Fruit fly (Drosophila melanogaster): ENCODE data around the gene CIAPIN1.

The CIAPIN1 gene

DNA sequence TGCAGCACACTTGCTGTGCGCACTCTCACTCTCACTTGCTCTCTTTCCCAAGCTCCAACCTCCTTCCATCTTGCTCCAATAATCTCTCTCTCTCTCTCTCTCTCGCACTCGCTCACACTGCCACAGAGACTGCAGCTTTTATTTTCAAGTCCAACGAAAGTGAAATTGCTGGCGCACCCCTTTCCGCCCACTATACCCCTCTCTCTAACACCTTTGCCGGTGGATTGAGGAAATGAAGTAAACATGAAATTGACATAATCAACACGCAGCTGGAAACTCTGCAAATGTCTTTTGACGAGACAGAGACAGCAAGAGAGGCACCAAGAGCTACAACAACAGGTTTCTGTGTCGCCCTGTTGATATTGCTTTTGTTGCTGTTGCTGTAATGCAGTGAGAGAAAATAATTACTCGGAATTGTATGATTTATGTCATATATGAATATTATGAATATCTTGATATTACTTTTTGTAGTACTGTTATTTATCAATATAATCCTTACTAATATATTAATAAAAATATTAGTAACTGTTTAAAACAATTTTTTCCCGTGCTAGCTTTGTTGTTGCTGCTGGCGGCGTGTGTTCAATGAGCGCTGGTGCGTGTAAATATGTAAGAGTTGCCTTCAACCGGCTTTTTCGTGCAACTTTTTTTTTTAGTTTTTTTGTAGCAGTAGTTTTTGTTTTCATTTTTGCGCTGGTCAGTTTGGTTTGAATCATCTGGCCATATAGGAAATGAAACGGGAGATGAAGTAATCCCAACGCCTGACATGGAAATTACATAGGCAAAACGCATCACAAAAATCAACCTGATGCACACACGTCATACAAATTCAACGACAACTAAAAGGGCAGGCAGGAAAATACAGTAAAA, 42.8 kb downstream of the CIAPIN1 start:
- TF ChIP-seq CTCF (optimal IDR thresholded peaks at IDR 0.05) (no peak), CG8478 (optimal IDR thresholded peaks at IDR 0.05) (no peak)

DNA sequence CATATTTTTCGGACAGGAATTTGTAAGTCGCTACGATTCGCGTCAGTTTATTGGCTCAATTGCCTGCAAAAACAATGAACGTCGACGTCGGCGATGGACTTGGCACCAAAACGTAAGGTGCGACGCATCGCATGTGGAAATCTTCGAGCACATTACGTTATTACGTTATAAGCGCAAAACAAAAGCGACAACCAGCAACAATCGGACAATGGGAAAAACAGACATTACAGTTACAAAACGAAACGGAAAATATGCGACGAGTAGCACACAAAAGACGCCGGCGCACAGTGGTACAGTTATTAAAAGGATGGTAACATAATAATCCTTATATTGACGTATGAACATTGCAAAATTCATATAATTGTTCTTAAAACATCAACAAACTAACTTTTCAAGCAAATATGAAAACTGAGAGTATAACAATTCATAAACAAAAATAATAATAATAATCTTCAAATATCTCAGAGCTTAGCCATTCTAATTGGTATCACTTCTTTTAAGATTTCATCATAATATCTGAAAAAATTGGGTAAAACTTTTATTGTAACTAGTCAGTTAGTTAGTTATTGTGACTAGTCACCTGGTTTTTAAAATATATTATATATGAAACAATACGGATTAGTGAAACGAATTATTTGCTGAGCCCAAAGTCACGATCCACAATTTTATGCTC, 43.7 kb downstream of the CIAPIN1 start:
- TF ChIP-seq CG8478 (optimal IDR thresholded peaks at IDR 0.05) (no peak), CTCF (optimal IDR thresholded peaks at IDR 0.05) (no peak)

DNA sequence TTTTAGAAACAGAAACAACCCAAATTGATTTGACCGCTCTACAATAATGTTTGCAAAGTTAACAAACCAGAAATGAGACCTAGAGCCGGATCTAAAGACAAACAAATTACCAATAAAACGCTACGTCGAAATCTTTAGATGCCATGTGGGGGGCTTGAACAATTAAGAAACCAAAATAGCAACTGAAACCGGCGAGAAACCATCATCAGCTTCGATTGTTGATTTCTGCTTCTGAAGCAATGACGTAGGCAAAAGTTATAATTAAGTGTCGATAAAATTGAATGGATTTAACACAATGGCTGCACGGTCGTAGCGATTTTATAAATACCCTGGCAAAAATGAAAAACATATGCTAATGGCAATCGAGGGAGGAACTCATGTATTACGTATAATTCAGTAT, 45.8 kb downstream of the CIAPIN1 start:
- TF ChIP-seq CG8478 (optimal IDR thresholded peaks at IDR 0.05) (no peak), CTCF (optimal IDR thresholded peaks at IDR 0.05) (no peak)
